Worm (Caenorhabditis elegans) whole organism, mixed stage, embryonic: ENCODE data around the gene sft-4.

Experiments used
- bed-3 ChIP-seq: fragments of 200-800 bp; sonication (Bioruptor generic); optimal IDR thresholded peaks from 3 replicates; lab custom pipeline; 2018; ENCODE audit warnings: mild to moderate bottlenecking, missing genetic modification characterization, moderate library complexity, missing compliant biosample characterization
- blmp-1 ChIP-seq: fragments of 150-350 bp; optimal IDR thresholded peaks from 2 replicates; lab custom pipeline; 2014; ENCODE audit warnings: missing biosample characterization, missing genetic modification characterization
- ceh-83 ChIP-seq: fragments of 200-800 bp; sonication (Bioruptor generic); optimal IDR thresholded peaks from 2 replicates; lab custom pipeline; 2018; ENCODE audit warnings: mild to moderate bottlenecking, missing genetic modification characterization, missing compliant biosample characterization
- drap-1 ChIP-seq: fragments of 200-800 bp; sonication (Bioruptor generic); optimal IDR thresholded peaks from 3 replicates; lab custom pipeline; 2018; ENCODE audit warnings: mild to moderate bottlenecking, missing genetic modification characterization, missing compliant biosample characterization
- elt-1 ChIP-seq: sonication (generic microtip); optimal IDR thresholded peaks from 2 replicates; lab custom pipeline; 2017; ENCODE audit warnings: missing genetic modification characterization, mild to moderate bottlenecking, missing compliant biosample characterization, antibody characterized with exemption, moderate library complexity, borderline replicate concordance; ENCODE audit not compliant: insufficient read depth
- elt-3 ChIP-seq: fragments of 150-350 bp; optimal IDR thresholded peaks from 2 replicates; lab custom pipeline; 2014; ENCODE audit warnings: missing biosample characterization, missing genetic modification characterization
- hlh-1 ChIP-seq: fragments of 150-350 bp; optimal IDR thresholded peaks from 2 replicates; lab custom pipeline; 2014; ENCODE audit warnings: missing biosample characterization, missing genetic modification reagents, missing genetic modification characterization
- lin-13 ChIP-seq: fragments of 150-350 bp; optimal IDR thresholded peaks from 2 replicates; lab custom pipeline; 2014; ENCODE audit warnings: missing biosample characterization, missing genetic modification characterization
- mab-5 ChIP-seq: fragments of 150-350 bp; optimal IDR thresholded peaks from 2 replicates; lab custom pipeline; 2014; ENCODE audit warnings: missing biosample characterization, missing genetic modification characterization
- nhr-12 ChIP-seq: fragments of 150-350 bp; optimal IDR thresholded peaks from 2 replicates; lab custom pipeline; 2014; ENCODE audit warnings: missing biosample characterization, missing genetic modification characterization
- nhr-237 ChIP-seq: fragments of 150-350 bp; optimal IDR thresholded peaks from 2 replicates; lab custom pipeline; 2014; ENCODE audit warnings: missing biosample characterization, missing genetic modification characterization
- snpc-4 ChIP-seq: fragments of 150-350 bp; optimal IDR thresholded peaks from 2 replicates; lab custom pipeline; 2014; ENCODE audit warnings: missing biosample characterization, missing genetic modification characterization
- unc-39 ChIP-seq: fragments of 150-350 bp; optimal IDR thresholded peaks from 2 replicates; lab custom pipeline; 2014; ENCODE audit warnings: missing biosample characterization, missing genetic modification characterization
- ztf-11 ChIP-seq: fragments of 150-350 bp; optimal IDR thresholded peaks from 2 replicates; lab custom pipeline; 2014; ENCODE audit warnings: missing biosample characterization, missing genetic modification characterization

DNA sequence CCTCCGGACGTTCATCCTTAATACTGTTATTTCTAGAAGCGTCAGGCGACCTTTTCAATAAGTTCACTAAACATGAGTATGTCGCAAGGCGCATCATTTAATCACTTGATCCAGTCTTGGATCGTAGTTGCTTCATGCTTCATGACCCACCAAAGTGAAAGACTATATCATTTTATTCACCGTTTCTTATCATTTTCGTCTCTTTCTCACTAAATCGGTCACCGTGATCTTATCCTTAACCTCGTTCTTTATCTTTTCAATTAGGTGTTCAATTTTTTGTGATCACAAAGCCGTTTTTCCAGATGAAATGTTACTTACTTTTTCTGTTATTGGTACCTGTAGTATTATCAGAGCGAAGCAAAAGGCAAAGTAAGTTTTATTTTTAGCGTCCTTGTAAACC lies 7.3 kb upstream of the sft-4 start, which contains the start of gene F46G11.2:
- TF ChIP-seq nhr-12 (no peak), nhr-237 (no peak), ceh-83 (no peak), bed-3 (GFP tag; lab: Kevin White, UChicago) (no peak), hlh-1 (tag; lab: Kevin White, UChicago) (no peak), unc-39 (tag; lab: Kevin White, UChicago) (no peak), drap-1 (GFP tag; lab: Kevin White, UChicago) (no peak), lin-13 (tag; lab: Kevin White, UChicago) (no peak), elt-3 (tag; lab: Kevin White, UChicago) (no peak), ztf-11 (tag; lab: Kevin White, UChicago) (no peak), snpc-4 (tag; lab: Kevin White, UChicago) (no peak), elt-1 (no peak), blmp-1 (no peak), mab-5 (no peak)
